Worm (Caenorhabditis elegans) whole organism, midembryonic: ENCODE results near the gene T04A6.1.
"Not testable (repeated sequence)": the region's sequence is repeated elsewhere in the genome, so short reads cannot be mapped to it uniquely, and the experiment has no call there.

Source experiments
- T22C8.4 ChIP-seq: fragments of 200-800 bp; sonication (Bioruptor generic); IDR thresholded peaks from 2 replicates; pipeline ENCODE4 v1.3.6; 2022; ENCODE audit warnings: missing genetic modification characterization, missing compliant biosample characterization
- cog-1 ChIP-seq: sonication (generic microtip); optimal IDR thresholded peaks from 2 replicates; lab custom pipeline; 2016; ENCODE audit warnings: missing genetic modification characterization, missing compliant biosample characterization
- flt-1 ChIP-seq: fragments of 200-800 bp; sonication (Bioruptor generic); IDR thresholded peaks from 2 replicates; pipeline ENCODE4 v1.3.6; 2022; ENCODE audit warnings: missing genetic modification characterization, missing compliant biosample characterization
- klf-2 ChIP-seq: fragments of 200-800 bp; sonication (Bioruptor generic); conservative IDR thresholded peaks from 2 replicates; pipeline ENCODE4 v1.3.6; 2022; ENCODE audit warnings: missing genetic modification reagents, missing genetic modification characterization, missing compliant biosample characterization
- med-1 ChIP-seq: sonication (generic microtip); optimal IDR thresholded peaks from 2 replicates; lab custom pipeline; 2017; ENCODE audit warnings: missing genetic modification characterization, mild to moderate bottlenecking, missing compliant biosample characterization, antibody characterized with exemption, missing genetic modification reagents; ENCODE audit not compliant: insufficient read depth
- ref-1 ChIP-seq: fragments of 200-800 bp; sonication (Bioruptor generic); conservative IDR thresholded peaks from 2 replicates; pipeline ENCODE4 v1.3.6; 2022; ENCODE audit warnings: missing genetic modification reagents, missing genetic modification characterization, missing compliant biosample characterization
- tab-1 ChIP-seq: fragments of 200-800 bp; sonication (Bioruptor generic); IDR thresholded peaks from 2 replicates; pipeline ENCODE4 v1.3.6; 2022; ENCODE audit warnings: missing genetic modification characterization, missing compliant biosample characterization
- ztf-23 ChIP-seq: fragments of 200-800 bp; sonication (Bioruptor generic); IDR thresholded peaks from 2 replicates; pipeline ENCODE4 v1.3.6; 2022; ENCODE audit warnings: missing genetic modification reagents, missing genetic modification characterization, missing compliant biosample characterization
- ztf-29 ChIP-seq: fragments of 200-800 bp; sonication (Bioruptor generic); IDR thresholded peaks from 2 replicates; pipeline ENCODE4 v1.3.6; 2022; ENCODE audit warnings: missing genetic modification reagents, missing genetic modification characterization, missing compliant biosample characterization

T04A6.1 gene

DNA sequence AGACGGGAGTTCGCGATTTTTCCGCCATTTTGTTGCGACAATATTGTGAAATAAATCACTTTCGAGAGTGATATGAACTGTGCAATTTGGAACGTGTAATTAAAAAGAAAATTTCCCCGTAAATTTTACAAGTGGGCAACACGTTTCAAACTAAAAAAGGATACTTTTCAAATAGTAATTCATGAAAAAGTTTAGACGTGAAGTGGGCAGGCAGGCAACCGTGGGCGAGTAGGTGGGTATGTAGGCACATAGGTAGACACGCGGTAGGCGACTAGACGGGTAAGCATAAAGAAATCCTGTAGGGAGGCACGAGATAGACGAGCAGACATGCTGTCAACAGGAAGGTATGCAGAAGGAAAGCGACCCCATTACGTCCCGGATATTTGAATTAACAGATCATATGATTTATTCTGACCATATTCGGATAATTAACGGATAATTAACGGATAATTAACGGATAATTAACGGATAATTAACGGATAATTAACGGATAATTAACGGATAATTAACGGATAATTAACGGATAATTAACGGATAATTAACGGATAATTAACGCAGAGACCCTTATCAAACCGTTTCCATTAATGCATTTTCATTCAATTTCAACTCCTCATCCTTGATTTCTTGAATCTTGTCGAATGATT is 22.9 kb upstream of the T04A6.1 start, which contains the start of gene R13A5.11:
R13A5.11 (minus strand) TSS at position 51 of the 644 bp plus-strand sequence.
- TF ChIP-seq klf-2 (GFP tag; lab: Robert Waterston, UW): no peak
- TF ChIP-seq flt-1 (GFP tag; lab: Robert Waterston, UW): no peak
- no peak for TF ChIP-seq ztf-23 (GFP tag; lab: Robert Waterston, UW)
- TF ChIP-seq cog-1 (tag; lab: Kevin White, UChicago): no peak
- TF ChIP-seq T22C8.4 (GFP tag; lab: Robert Waterston, UW): no peak
- no peak for TF ChIP-seq ztf-29 (GFP tag; lab: Robert Waterston, UW)
- no peak for TF ChIP-seq ref-1 (GFP tag; lab: Robert Waterston, UW)
- TF ChIP-seq med-1 (GFP tag; lab: Kevin White, UChicago): no peak
- no peak for TF ChIP-seq tab-1 (GFP tag; lab: Robert Waterston, UW)

DNA sequence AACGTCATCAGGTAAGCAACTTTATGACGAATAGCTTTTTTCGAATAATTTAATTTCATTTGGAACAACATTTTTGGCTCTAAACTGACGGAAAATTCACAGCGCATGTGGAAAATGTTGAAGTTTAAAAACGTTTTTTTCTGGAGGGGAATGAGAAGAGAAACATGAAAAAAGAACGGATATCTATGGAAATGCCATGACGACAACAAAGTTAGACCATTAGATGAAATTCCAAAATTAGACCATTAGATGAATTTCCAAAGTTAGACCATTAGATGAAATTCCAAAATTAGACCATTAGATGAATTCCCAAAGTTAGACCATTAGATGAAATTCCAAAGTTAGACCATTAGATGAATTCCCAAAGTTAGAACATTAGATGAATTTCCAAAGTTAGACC is 21.8 kb upstream of the T04A6.1 start, which contains the start of gene Y80D4G.2:
Y80D4G.2 (minus strand) TSS at position 101 of the 400 bp plus-strand sequence.
- not testable (repeated sequence) for TF ChIP-seq T22C8.4, klf-2, ref-1 (GFP tag; lab: Robert Waterston, UW)

DNA sequence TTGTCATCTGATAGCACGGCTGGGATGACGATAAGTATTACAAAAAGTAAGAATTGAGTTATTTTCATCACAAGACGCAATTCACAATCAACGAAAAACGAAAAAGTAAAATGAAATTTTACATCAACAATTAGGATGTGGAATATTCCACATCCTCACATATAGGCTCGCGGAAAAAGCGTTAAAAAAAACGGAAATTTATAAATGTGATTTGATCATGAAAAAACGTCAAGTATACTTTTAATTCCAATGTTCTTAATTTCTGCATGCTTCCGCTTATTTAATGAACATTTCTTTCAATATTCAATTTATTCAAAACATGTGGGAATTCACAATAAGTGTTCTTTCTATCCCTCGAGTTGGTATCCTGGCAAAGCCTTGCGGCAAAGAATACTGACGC is 8.1 kb upstream of the T04A6.1 start, which contains the start of gene T04A6.3:
T04A6.3 (minus strand) TSS at position 101 of the 400 bp plus-strand sequence.
- no peak for TF ChIP-seq T22C8.4 (GFP tag; lab: Robert Waterston, UW)
- TF ChIP-seq tab-1 (GFP tag; lab: Robert Waterston, UW): no peak

DNA sequence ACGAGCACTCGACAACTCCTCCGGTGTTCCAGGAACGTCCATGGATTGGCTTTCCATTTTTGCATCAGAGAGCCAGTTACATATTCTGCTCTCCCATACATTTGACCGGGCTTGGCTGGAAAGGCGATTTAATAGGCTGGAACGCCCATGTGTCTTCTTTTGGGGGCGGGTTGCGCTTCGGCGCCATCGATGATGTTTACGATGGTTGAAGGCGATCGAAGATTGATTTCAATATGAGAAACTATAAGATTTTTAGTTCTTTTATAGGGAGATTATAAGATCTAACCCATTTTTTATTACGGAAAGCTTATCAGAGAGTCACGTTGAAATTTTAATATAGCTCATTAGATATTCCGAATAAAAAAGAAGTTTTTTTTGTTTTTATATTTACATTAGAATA is 7.2 kb upstream of the T04A6.1 start, which contains the start of gene nsph-4.3:
nsph-4.3 (minus strand) TSS at position 101 of the 400 bp plus-strand sequence.
- TF ChIP-seq ref-1 (GFP tag; lab: Robert Waterston, UW) (no peak), ztf-29 (GFP tag; lab: Robert Waterston, UW) (no peak), ztf-23 (GFP tag; lab: Robert Waterston, UW) (no peak), klf-2 (GFP tag; lab: Robert Waterston, UW) (no peak), T22C8.4 (GFP tag; lab: Robert Waterston, UW) (no peak), med-1 (GFP tag; lab: Kevin White, UChicago) (no peak), cog-1 (tag; lab: Kevin White, UChicago) (no peak)

DNA sequence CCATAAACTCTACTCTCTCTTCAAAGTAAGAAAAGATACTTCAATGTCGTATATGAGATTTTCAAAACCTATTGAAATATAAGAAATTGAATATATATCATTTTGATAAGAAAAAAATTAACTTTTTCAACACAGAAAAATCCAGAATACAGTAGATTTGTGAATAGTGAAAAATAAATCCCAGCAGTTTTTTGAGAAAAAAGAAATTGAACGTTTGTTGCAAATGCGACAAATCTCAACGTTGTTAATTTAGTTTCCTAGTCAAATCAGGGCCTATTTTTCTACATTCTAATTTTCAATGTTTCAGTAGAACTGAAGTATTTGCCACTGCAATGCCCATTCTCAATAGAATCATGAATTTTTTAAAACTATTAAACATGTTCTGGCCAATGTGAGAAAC is 1.8 kb upstream of the T04A6.1 start, which contains the start of gene T04A6.2:
T04A6.2 (plus strand) TSS at position 301 of the 400 bp plus-strand sequence.
- TF ChIP-seq tab-1 (GFP tag; lab: Robert Waterston, UW): no peak
- no peak for TF ChIP-seq klf-2 (GFP tag; lab: Robert Waterston, UW)
- TF ChIP-seq med-1 (GFP tag; lab: Kevin White, UChicago): no peak
- TF ChIP-seq ref-1 (GFP tag; lab: Robert Waterston, UW): no peak
- TF ChIP-seq ztf-23 (GFP tag; lab: Robert Waterston, UW): no peak
- no peak for TF ChIP-seq cog-1 (tag; lab: Kevin White, UChicago)
- TF ChIP-seq T22C8.4 (GFP tag; lab: Robert Waterston, UW): no peak
- no peak for TF ChIP-seq ztf-29 (GFP tag; lab: Robert Waterston, UW)
- no peak for TF ChIP-seq flt-1 (GFP tag; lab: Robert Waterston, UW)

DNA sequence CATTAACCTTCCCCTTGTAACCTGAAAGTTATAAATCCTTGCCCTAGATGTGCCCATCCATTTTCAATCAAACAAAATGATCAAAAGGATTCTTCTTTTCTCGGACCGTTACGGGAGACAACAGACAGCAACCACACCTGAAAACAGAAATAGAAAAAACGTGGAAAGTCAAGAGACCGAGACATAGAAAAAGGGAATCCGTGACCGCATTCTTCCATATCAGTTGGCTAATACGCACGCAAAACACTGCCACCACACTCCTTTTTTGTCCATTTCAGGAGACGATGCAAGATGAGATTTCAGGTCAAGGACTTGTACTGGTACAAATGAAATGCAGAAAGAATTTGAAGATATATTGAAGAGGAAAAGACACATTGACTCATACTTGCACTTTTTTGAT is 2.0 kb downstream of the T04A6.1 start:
- TF ChIP-seq med-1 (GFP tag; lab: Kevin White, UChicago): no peak
- no peak for TF ChIP-seq ztf-23 (GFP tag; lab: Robert Waterston, UW)
- no peak for TF ChIP-seq ztf-29 (GFP tag; lab: Robert Waterston, UW)
- no peak for TF ChIP-seq T22C8.4 (GFP tag; lab: Robert Waterston, UW)
- TF ChIP-seq tab-1 (GFP tag; lab: Robert Waterston, UW): no peak
- TF ChIP-seq ref-1 (GFP tag; lab: Robert Waterston, UW): no peak
- no peak for TF ChIP-seq klf-2 (GFP tag; lab: Robert Waterston, UW)
- TF ChIP-seq flt-1 (GFP tag; lab: Robert Waterston, UW): no peak
- TF ChIP-seq cog-1 (tag; lab: Kevin White, UChicago): no peak

DNA sequence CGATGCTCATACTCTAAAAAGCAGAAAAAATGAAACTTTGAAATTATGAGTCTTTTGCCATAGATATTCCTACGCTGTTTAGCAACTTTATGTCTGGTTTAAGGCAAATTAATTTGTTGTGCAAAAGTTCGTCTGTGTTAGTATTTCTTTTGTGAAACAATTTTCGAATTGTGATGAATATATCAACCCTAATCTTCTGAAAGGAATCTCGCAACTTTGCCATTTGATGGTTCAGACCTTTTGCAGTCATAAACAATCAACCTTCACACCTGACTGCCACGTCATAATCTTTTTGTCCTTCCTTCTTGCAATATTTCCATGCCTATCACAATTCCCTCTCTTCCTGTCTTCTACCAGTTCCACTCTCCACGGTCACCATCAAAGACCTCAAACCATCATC is 3.5 kb downstream of the T04A6.1 start:
- TF ChIP-seq ref-1 (GFP tag; lab: Robert Waterston, UW): no peak
- TF ChIP-seq klf-2 (GFP tag; lab: Robert Waterston, UW): no peak
- no peak for TF ChIP-seq T22C8.4 (GFP tag; lab: Robert Waterston, UW)
- TF ChIP-seq ztf-23 (GFP tag; lab: Robert Waterston, UW): no peak
- no peak for TF ChIP-seq tab-1 (GFP tag; lab: Robert Waterston, UW)
- TF ChIP-seq ztf-29 (GFP tag; lab: Robert Waterston, UW): no peak
- TF ChIP-seq flt-1 (GFP tag; lab: Robert Waterston, UW): no peak
- TF ChIP-seq med-1 (GFP tag; lab: Kevin White, UChicago): no peak
- TF ChIP-seq cog-1 (tag; lab: Kevin White, UChicago): no peak

DNA sequence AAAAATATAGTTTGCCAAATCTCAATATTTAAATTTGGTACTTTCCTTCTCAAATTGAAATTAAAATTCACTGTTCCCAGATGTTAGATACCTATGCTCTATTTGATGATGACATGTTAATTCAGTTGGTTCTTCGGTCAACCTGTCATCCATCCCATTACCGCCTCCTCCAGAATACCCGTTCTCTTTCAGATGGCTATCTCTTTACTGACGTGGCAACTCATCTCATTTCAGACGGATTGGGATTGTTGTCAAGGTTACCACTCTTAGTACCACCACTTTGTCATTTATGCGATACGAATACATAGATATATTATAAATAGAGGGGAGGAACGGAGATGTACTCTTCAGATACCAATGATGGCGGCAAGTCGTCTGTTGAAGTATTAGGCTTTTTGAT is 5.0 kb downstream of the T04A6.1 start:
- no peak for TF ChIP-seq ztf-29 (GFP tag; lab: Robert Waterston, UW)
- no peak for TF ChIP-seq flt-1 (GFP tag; lab: Robert Waterston, UW)
- no peak for TF ChIP-seq med-1 (GFP tag; lab: Kevin White, UChicago)
- TF ChIP-seq T22C8.4 (GFP tag; lab: Robert Waterston, UW): no peak
- TF ChIP-seq ref-1 (GFP tag; lab: Robert Waterston, UW): no peak
- TF ChIP-seq klf-2 (GFP tag; lab: Robert Waterston, UW): no peak
- no peak for TF ChIP-seq ztf-23 (GFP tag; lab: Robert Waterston, UW)
- no peak for TF ChIP-seq cog-1 (tag; lab: Kevin White, UChicago)
- no peak for TF ChIP-seq tab-1 (GFP tag; lab: Robert Waterston, UW)

DNA sequence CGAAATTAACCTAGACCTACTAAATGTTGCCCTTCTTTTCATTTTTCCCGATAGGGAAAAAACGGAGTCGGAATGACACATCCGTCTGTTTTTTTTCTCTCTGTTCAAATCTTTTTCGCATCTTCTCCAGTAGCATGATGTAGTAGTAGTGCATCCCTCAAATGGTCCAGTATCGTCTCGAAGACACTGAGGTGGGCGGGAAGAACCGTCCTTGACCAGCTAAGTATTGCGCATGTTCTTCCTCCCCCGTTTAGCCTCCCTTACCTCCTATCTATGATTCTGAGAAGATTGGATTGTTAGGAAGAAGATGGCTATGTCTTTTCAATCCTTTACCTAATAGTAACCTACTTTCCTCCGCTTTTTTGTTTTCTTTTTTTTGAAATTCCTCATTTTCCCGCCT is 6.6 kb downstream of the T04A6.1 start:
- TF ChIP-seq cog-1 (tag; lab: Kevin White, UChicago) (no peak), ztf-23 (GFP tag; lab: Robert Waterston, UW) (no peak), med-1 (GFP tag; lab: Kevin White, UChicago) (no peak), klf-2 (GFP tag; lab: Robert Waterston, UW) (no peak), T22C8.4 (GFP tag; lab: Robert Waterston, UW) (no peak), flt-1 (GFP tag; lab: Robert Waterston, UW) (no peak), ztf-29 (GFP tag; lab: Robert Waterston, UW) (no peak)
